Fruit fly (Drosophila melanogaster) whole organism, wandering third instar larva: ENCODE results near the gene CG9257.
A peak's percentile ranks its signal among the peaks of the same experiment; 100 is the strongest.

Experiments used
- dmrt93B ChIP-seq: fragments of 200-800 bp; sonication (Bioruptor generic); optimal IDR thresholded peaks from 2 replicates; lab custom pipeline; 2018; ENCODE audit warnings: missing biosample characterization, mild to moderate bottlenecking, missing genetic modification characterization
- ey ChIP-seq: fragments of 200-800 bp; sonication (Bioruptor generic); optimal IDR thresholded peaks from 2 replicates; lab custom pipeline; 2016; ENCODE audit warnings: missing biosample characterization, missing genetic modification characterization
- h ChIP-seq: fragments of 200-800 bp; sonication (Bioruptor generic); optimal IDR thresholded peaks from 3 replicates; lab custom pipeline; 2016; ENCODE audit warnings: missing biosample characterization, mild to moderate bottlenecking, missing genetic modification characterization
- pan ChIP-seq: fragments of >200 bp; optimal IDR thresholded peaks from 2 replicates; lab custom pipeline; 2017

- no peak for TF ChIP-seq dmrt93B
- TF ChIP-seq pan (lab: Kevin White, UChicago), result no peak
- TF ChIP-seq h, result peak; percentile 48
- peak; percentile 31 for TF ChIP-seq ey
Measured at dm6 chr2L:21107651-21108489, 5.3 kb downstream of the CG9257 start.
